Fruit fly (Drosophila melanogaster) whole organism, embryonic: ENCODE data around the gene CG5715.
A peak's percentile ranks its signal among the peaks of the same experiment; 100 is the strongest.

Experiments
- Bgb ChIP-seq: fragments of 200-800 bp; sonication (Bioruptor generic); IDR thresholded peaks from 2 replicates; pipeline ENCODE4 v1.3.6; 2022; ENCODE audit warnings: missing biosample characterization, missing genetic modification characterization; ENCODE audit not compliant: partially characterized antibody
- CG11723 ChIP-seq: fragments of 200-800 bp; sonication (Bioruptor generic); optimal IDR thresholded peaks from 2 replicates; lab custom pipeline; 2017; ENCODE audit warnings: missing biosample characterization, mild to moderate bottlenecking, missing genetic modification characterization
- CG12659 ChIP-seq: fragments of 200-800 bp; sonication (Bioruptor generic); optimal IDR thresholded peaks from 3 replicates; lab custom pipeline; 2017; ENCODE audit warnings: mild to moderate bottlenecking, missing biosample characterization, missing genetic modification reagents, missing genetic modification characterization
- CG12769 ChIP-seq: fragments of 200-800 bp; sonication (Bioruptor generic); optimal IDR thresholded peaks from 2 replicates; lab custom pipeline; 2019; ENCODE audit warnings: missing biosample characterization, mild to moderate bottlenecking, missing genetic modification characterization, moderate library complexity
- CG1603 ChIP-seq: fragments of 200-800 bp; sonication (Bioruptor generic); optimal IDR thresholded peaks from 2 replicates; lab custom pipeline; 2019; ENCODE audit warnings: missing biosample characterization, mild to moderate bottlenecking, missing genetic modification characterization, moderate library complexity
- CG16815 ChIP-seq: fragments of 200-800 bp; sonication (Bioruptor generic); optimal IDR thresholded peaks from 3 replicates; lab custom pipeline; 2017; ENCODE audit warnings: missing biosample characterization, mild to moderate bottlenecking, missing genetic modification characterization
- CG18262 ChIP-seq: fragments of 200-800 bp; optimal IDR thresholded peaks from 3 replicates; lab custom pipeline; 2019; ENCODE audit warnings: missing biosample characterization, mild to moderate bottlenecking, missing genetic modification characterization, moderate library complexity
- CG18476 ChIP-seq: fragments of 200-800 bp; sonication (Bioruptor generic); optimal IDR thresholded peaks from 2 replicates; lab custom pipeline; 2016; ENCODE audit warnings: missing biosample characterization, mild to moderate bottlenecking, missing genetic modification characterization
- CG2129 ChIP-seq: fragments of 200-800 bp; sonication (Bioruptor generic); IDR thresholded peaks from 2 replicates; pipeline ENCODE4 v1.3.6; 2022; ENCODE audit warnings: missing biosample characterization, missing genetic modification characterization; ENCODE audit not compliant: partially characterized antibody
- CG2889 ChIP-seq: fragments of 200-800 bp; sonication (Bioruptor generic); IDR thresholded peaks from 3 replicates; pipeline ENCODE4 v1.3.6; 2022; ENCODE audit warnings: missing biosample characterization, missing genetic modification characterization
- CG30403 ChIP-seq: fragments of 200-800 bp; sonication (Bioruptor generic); optimal IDR thresholded peaks from 3 replicates; lab custom pipeline; 2016; ENCODE audit warnings: missing biosample characterization, missing genetic modification characterization
- CG3065 ChIP-seq: fragments of 200-800 bp; sonication (Bioruptor generic); optimal IDR thresholded peaks from 2 replicates; lab custom pipeline; 2016; ENCODE audit warnings: missing biosample characterization, missing genetic modification characterization
- CG4617 ChIP-seq: fragments of 200-800 bp; sonication (Bioruptor generic); optimal IDR thresholded peaks from 3 replicates; lab custom pipeline; 2016; ENCODE audit warnings: missing biosample characterization, missing genetic modification characterization, borderline replicate concordance
- CG4820 ChIP-seq: fragments of 200-800 bp; sonication (Bioruptor generic); optimal IDR thresholded peaks from 3 replicates; lab custom pipeline; 2016; ENCODE audit warnings: missing biosample characterization, missing genetic modification characterization
- CG6175 ChIP-seq: fragments of 200-800 bp; sonication (Bioruptor generic); IDR thresholded peaks from 3 replicates; pipeline ENCODE4 v1.3.6; 2022; ENCODE audit warnings: missing biosample characterization, missing genetic modification characterization
- CG7745 ChIP-seq: fragments of 200-800 bp; sonication (Bioruptor generic); optimal IDR thresholded peaks from 2 replicates; lab custom pipeline; 2018; ENCODE audit warnings: missing biosample characterization, mild to moderate bottlenecking, missing genetic modification characterization, moderate library complexity
- CG7786 ChIP-seq: fragments of 200-800 bp; sonication (Bioruptor generic); optimal IDR thresholded peaks from 2 replicates; lab custom pipeline; 2016; ENCODE audit warnings: missing biosample characterization, missing genetic modification characterization
- CG9727 ChIP-seq: fragments of 200-800 bp; sonication (Bioruptor generic); optimal IDR thresholded peaks from 3 replicates; lab custom pipeline; 2017; ENCODE audit warnings: missing biosample characterization, mild to moderate bottlenecking, missing genetic modification characterization
- CHES-1-like ChIP-seq: fragments of 200-800 bp; sonication (Bioruptor generic); optimal IDR thresholded peaks from 2 replicates; lab custom pipeline; 2016; ENCODE audit warnings: missing biosample characterization, missing genetic modification characterization
- CTCF ChIP-seq: fragments of 200-800 bp; sonication (Bioruptor generic); optimal IDR thresholded peaks from 2 replicates; lab custom pipeline; 2017; ENCODE audit warnings: missing biosample characterization, mild to moderate bottlenecking, missing genetic modification characterization, moderate library complexity
- CrebB ChIP-seq: fragments of 200-800 bp; sonication (Bioruptor generic); optimal IDR thresholded peaks from 3 replicates; lab custom pipeline; 2018; ENCODE audit warnings: missing biosample characterization, mild to moderate bottlenecking, missing genetic modification characterization
- Dbx ChIP-seq: fragments of 200-800 bp; sonication (Bioruptor generic); IDR thresholded peaks from 3 replicates; pipeline ENCODE4 v1.3.6; 2022; ENCODE audit warnings: missing biosample characterization, missing genetic modification characterization
- GATAe ChIP-seq: fragments of 200-800 bp; sonication (Bioruptor generic); conservative IDR thresholded peaks from 2 replicates; pipeline ENCODE4 v1.3.6; 2022; ENCODE audit warnings: missing biosample characterization, missing genetic modification characterization
- H2.0 ChIP-seq: fragments of 200-800 bp; sonication (Bioruptor generic); IDR thresholded peaks from 2 replicates; pipeline ENCODE4 v1.3.6; 2022; ENCODE audit warnings: missing biosample characterization, missing genetic modification characterization
- HLH3B ChIP-seq: fragments of 200-800 bp; sonication (Bioruptor generic); IDR thresholded peaks from 2 replicates; pipeline ENCODE4 v1.3.6; 2022; ENCODE audit warnings: missing biosample characterization, missing genetic modification characterization
- HLH54F ChIP-seq: fragments of 200-800 bp; sonication (Bioruptor generic); optimal IDR thresholded peaks from 3 replicates; lab custom pipeline; 2016; ENCODE audit warnings: missing biosample characterization, missing genetic modification characterization
- Lhr ChIP-seq: fragments of 200-800 bp; sonication (Bioruptor generic); optimal IDR thresholded peaks from 3 replicates; lab custom pipeline; 2017; ENCODE audit warnings: mild to moderate bottlenecking, missing biosample characterization, missing genetic modification reagents, missing genetic modification characterization
- Lim3 ChIP-seq: fragments of 200-800 bp; sonication (Bioruptor generic); IDR thresholded peaks from 2 replicates; pipeline ENCODE4 v1.3.6; 2022; ENCODE audit warnings: missing biosample characterization, missing genetic modification characterization
- MESR4 ChIP-seq: fragments of 200-800 bp; sonication (Bioruptor generic); optimal IDR thresholded peaks from 2 replicates; lab custom pipeline; 2018; ENCODE audit warnings: missing biosample characterization, mild to moderate bottlenecking, missing genetic modification characterization, moderate library complexity
- Mad ChIP-seq: fragments of 200-800 bp; sonication (Bioruptor generic); optimal IDR thresholded peaks from 2 replicates; lab custom pipeline; 2016; ENCODE audit warnings: missing biosample characterization, missing genetic modification characterization
- Myb ChIP-seq: fragments of 200-800 bp; sonication (Bioruptor generic); optimal IDR thresholded peaks from 2 replicates; lab custom pipeline; 2016; ENCODE audit warnings: missing biosample characterization, missing genetic modification characterization
- Nf-YC ChIP-seq: fragments of 200-800 bp; optimal IDR thresholded peaks from 3 replicates; lab custom pipeline; 2019; ENCODE audit warnings: missing biosample characterization, mild to moderate bottlenecking, missing genetic modification characterization, moderate library complexity
- NfI ChIP-seq: fragments of 200-800 bp; sonication (Bioruptor generic); optimal IDR thresholded peaks from 3 replicates; lab custom pipeline; 2018; ENCODE audit warnings: missing biosample characterization, mild to moderate bottlenecking, missing genetic modification characterization, moderate library complexity
- Rfx ChIP-seq: fragments of 200-800 bp; sonication (Bioruptor generic); IDR thresholded peaks from 2 replicates; pipeline ENCODE4 v1.3.6; 2022; ENCODE audit warnings: missing biosample characterization, missing genetic modification characterization
- Tbp ChIP-seq: fragments of >200 bp; optimal IDR thresholded peaks from 2 replicates; lab custom pipeline; 2018; ENCODE audit warnings: missing biosample characterization, missing genetic modification characterization
- Xbp1 ChIP-seq: fragments of 200-800 bp; sonication (Bioruptor generic); optimal IDR thresholded peaks from 3 replicates; lab custom pipeline; 2016; ENCODE audit warnings: missing biosample characterization, mild to moderate bottlenecking, missing genetic modification characterization
- ash1 ChIP-seq: fragments of 200-800 bp; sonication (Bioruptor generic); optimal IDR thresholded peaks from 2 replicates; lab custom pipeline; 2018; ENCODE audit warnings: missing biosample characterization, mild to moderate bottlenecking, missing genetic modification characterization
- bab2 ChIP-seq: fragments of 200-800 bp; sonication (Bioruptor generic); optimal IDR thresholded peaks from 2 replicates; lab custom pipeline; 2016; ENCODE audit warnings: missing biosample characterization, missing genetic modification characterization
- dmrt99B ChIP-seq: fragments of 200-800 bp; sonication (Bioruptor generic); optimal IDR thresholded peaks from 2 replicates; lab custom pipeline; 2018; ENCODE audit warnings: missing biosample characterization, mild to moderate bottlenecking, missing genetic modification characterization, moderate library complexity
- gem ChIP-seq: fragments of 200-800 bp; sonication (Bioruptor generic); optimal IDR thresholded peaks from 2 replicates; lab custom pipeline; 2019; ENCODE audit warnings: missing biosample characterization, mild to moderate bottlenecking, missing genetic modification characterization, moderate library complexity
- grn ChIP-seq: fragments of 200-800 bp; sonication (Bioruptor generic); optimal IDR thresholded peaks from 3 replicates; lab custom pipeline; 2017; ENCODE audit warnings: missing biosample characterization, missing genetic modification characterization
- lov ChIP-seq, 2 experiments: fragments of 200-800 bp in 1 of 2; fragments of >200 bp in 1 of 2; sonication (Bioruptor generic) in 1 of 2; IDR thresholded peaks in 1 of 2; optimal IDR thresholded peaks in 1 of 2; 2 replicates in 1 of 2; 3 replicates in 1 of 2; pipeline versions ENCODE4 v1.3.6 to Lab custom; 2017 to 2022; ENCODE audit warnings: missing biosample characterization in 1 of 2, missing genetic modification characterization in 1 of 2
- nerfin-1 ChIP-seq: fragments of 200-800 bp; sonication (Bioruptor generic); optimal IDR thresholded peaks from 3 replicates; lab custom pipeline; 2019; ENCODE audit warnings: missing biosample characterization, mild to moderate bottlenecking, missing genetic modification characterization, moderate library complexity
- nmo ChIP-seq: fragments of 200-800 bp; sonication (Bioruptor generic); optimal IDR thresholded peaks from 2 replicates; lab custom pipeline; 2018; ENCODE audit warnings: missing biosample characterization, mild to moderate bottlenecking, missing genetic modification characterization, moderate library complexity
- onecut ChIP-seq: fragments of 200-800 bp; sonication (Bioruptor generic); IDR thresholded peaks from 2 replicates; pipeline ENCODE4 v1.3.6; 2022; ENCODE audit warnings: missing biosample characterization, missing genetic modification characterization
- pfk ChIP-seq: fragments of 200-800 bp; sonication (Bioruptor generic); optimal IDR thresholded peaks from 2 replicates; lab custom pipeline; 2018; ENCODE audit warnings: missing biosample characterization, mild to moderate bottlenecking, missing genetic modification characterization, moderate library complexity
- prd ChIP-seq, 3 experiments: fragments of >200 bp in 2 of 3; fragments of 200-800 bp in 1 of 3; sonication (Bioruptor generic) in 1 of 3; optimal IDR thresholded peaks in 2 of 3; IDR thresholded peaks in 1 of 3; 2 replicates in 2 of 3; 3 replicates in 1 of 3; pipeline versions ENCODE4 v1.3.6 to Lab custom; 2017 to 2022; ENCODE audit warnings: missing biosample characterization in 1 of 3, missing genetic modification characterization in 1 of 3
- slbo ChIP-seq: fragments of 200-800 bp; sonication (Bioruptor generic); IDR thresholded peaks from 2 replicates; pipeline ENCODE4 v1.3.6; 2022; ENCODE audit warnings: missing biosample characterization, missing genetic modification characterization
- unc-4 ChIP-seq: fragments of 200-800 bp; sonication (Bioruptor generic); IDR thresholded peaks from 2 replicates; pipeline ENCODE4 v1.3.6; 2022; ENCODE audit warnings: missing biosample characterization, missing genetic modification characterization; ENCODE audit not compliant: partially characterized antibody
- usp ChIP-seq: fragments of >200 bp; optimal IDR thresholded peaks from 2 replicates; lab custom pipeline; 2017; ENCODE audit warnings: missing biosample characterization, missing genetic modification characterization

The CG5715 gene

DNA sequence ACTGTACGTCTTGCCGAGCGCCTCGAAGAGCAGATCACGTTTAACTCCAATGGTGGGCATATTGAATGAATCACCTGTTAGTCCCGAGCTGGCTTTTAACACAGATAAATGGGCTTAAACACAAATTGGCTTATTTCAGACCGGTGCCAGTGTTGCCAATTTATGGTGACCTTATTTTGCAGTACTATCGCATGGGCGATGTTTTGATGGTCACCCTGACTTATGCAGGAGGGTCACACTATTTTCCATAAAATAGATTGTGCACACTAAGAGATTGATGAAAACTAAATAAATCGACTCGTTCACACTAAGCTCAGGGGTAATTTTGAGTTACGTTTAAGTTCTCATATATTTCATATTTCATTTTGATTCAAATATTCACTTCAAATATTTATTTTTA, 41.7 kb downstream of the CG5715 start, which contains the start of gene beta-PheRS:
beta-PheRS (minus strand) TSS at position 186 of the 400 bp plus-strand sequence.
- TF ChIP-seq CG12659 (GFP tag; lab: Kevin White, UChicago) (peak; percentile 93), CG18476 (GFP tag; lab: Kevin White, UChicago) (peak; percentile 4), CrebB (tag; lab: Kevin White, UChicago) (peak; percentile 53), Myb (GFP tag; lab: Kevin White, UChicago) (peak; percentile 63), CTCF (GFP tag; lab: Kevin White, UChicago) (no peak), prd (optimal IDR thresholded peaks at IDR 0.05; lab: Kevin White, UChicago) (no peak), prd (GFP tag; IDR thresholded peaks at IDR 0.05; lab: Robert Waterston, UW) (peak; percentile 54; the same call in 1 of the 3 replicates), bab2 (peak; percentile 44), CHES-1-like (GFP tag; lab: Kevin White, UChicago) (peak; percentile 69), CG9727 (GFP tag; lab: Kevin White, UChicago) (no peak), Lim3 (GFP tag; lab: Robert Waterston, UW) (no peak), CG7745 (tag; lab: Kevin White, UChicago) (no peak), CG2129 (GFP tag; lab: Robert Waterston, UW) (peak; percentile 63), CG18262 (tag; lab: Kevin White, UChicago) (no peak), CG4820 (GFP tag; lab: Kevin White, UChicago) (peak; percentile 31), Rfx (GFP tag; lab: Robert Waterston, UW) (peak; percentile 86), gem (no peak), Lhr (peak; percentile 91), Tbp (GFP tag; lab: Kevin White, UChicago) (no peak), CG16815 (GFP tag; lab: Kevin White, UChicago) (peak; percentile 3), nmo (peak; percentile 78), dmrt99B (tag; lab: Kevin White, UChicago) (no peak), onecut (GFP tag; lab: Robert Waterston, UW) (0 out of 2 replicates have a peak, but pooled peaks have one; percentile 8), CG3065 (GFP tag; lab: Kevin White, UChicago) (peak; percentile 33), CG2889 (GFP tag; lab: Robert Waterston, UW) (no peak), H2.0 (GFP tag; lab: Robert Waterston, UW) (peak; percentile 55), grn (GFP tag; lab: Kevin White, UChicago) (no peak), CG11723 (GFP tag; lab: Kevin White, UChicago) (no peak), Nf-YC (tag; lab: Kevin White, UChicago) (no peak), Dbx (GFP tag; lab: Robert Waterston, UW) (peak; percentile 88), slbo (peak; percentile 83), HLH54F (peak; percentile 61), nerfin-1 (tag; lab: Kevin White, UChicago) (no peak), NfI (GFP tag; lab: Kevin White, UChicago) (peak; percentile 58), ash1 (peak; percentile 12), GATAe (GFP tag; lab: Robert Waterston, UW) (0 out of 2 replicates have a peak, but pooled peaks have one; percentile 32), CG1603 (no peak), CG30403 (GFP tag; lab: Kevin White, UChicago) (peak; percentile 61), CG12769 (no peak), lov (optimal IDR thresholded peaks at IDR 0.05; lab: Kevin White, UChicago) (no peak), lov (GFP tag; IDR thresholded peaks at IDR 0.05; lab: Robert Waterston, UW) (0 out of 3 replicates have a peak, but pooled peaks have one; percentile 31), unc-4 (peak; percentile 92), Mad (GFP tag; lab: Kevin White, UChicago) (peak; percentile 68), usp (GFP tag; lab: Kevin White, UChicago) (no peak), MESR4 (GFP tag; lab: Kevin White, UChicago) (peak; percentile 76), CG6175 (GFP tag; lab: Robert Waterston, UW) (0 out of 3 replicates have a peak, but pooled peaks have one; percentile 14), Bgb (GFP tag; lab: Robert Waterston, UW) (peak; percentile 96), CG4617 (GFP tag; lab: Kevin White, UChicago) (peak; percentile 90), pfk (GFP tag; lab: Kevin White, UChicago) (peak; percentile 16), Xbp1 (GFP tag; lab: Kevin White, UChicago) (peak; percentile 72), HLH3B (peak; percentile 42; the same call in 1 of the 2 replicates), CG7786 (peak; percentile 48)
